Worm (Caenorhabditis elegans) whole organism, L4 larva: Measurements from ENCODE around the gene F31D4.2.

ENCODE experiments used
- Y105C5A.15 ChIP-seq: fragments of 200-800 bp; sonication (Bioruptor generic); IDR thresholded peaks from 2 replicates; pipeline ENCODE4 v1.3.6; 2022; ENCODE audit warnings: missing genetic modification characterization, missing compliant biosample characterization
- dve-1 ChIP-seq: sonication (generic microtip); optimal IDR thresholded peaks from 2 replicates; lab custom pipeline; 2017; ENCODE audit warnings: antibody characterized with exemption, mild to moderate bottlenecking, missing genetic modification characterization, missing compliant biosample characterization; ENCODE audit not compliant: insufficient read depth
- egl-43 ChIP-seq: fragments of 200-800 bp; sonication (Bioruptor generic); IDR thresholded peaks from 2 replicates; pipeline ENCODE4 v1.3.6; 2022; ENCODE audit warnings: missing genetic modification reagents, missing genetic modification characterization, missing compliant biosample characterization
- hif-1 ChIP-seq, 2 experiments: sonication (generic microtip); optimal IDR thresholded peaks; 2 replicates each; lab custom pipeline; 2016 to 2017; ENCODE audit warnings: missing compliant biosample characterization in 2 of 2, missing genetic modification characterization in 2 of 2, missing genetic modification reagents in 2 of 2, missing genotype in 2 of 2, mild to moderate bottlenecking in 1 of 2
- lin-13 ChIP-seq: fragments of 150-350 bp; optimal IDR thresholded peaks from 2 replicates; lab custom pipeline; 2014; ENCODE audit warnings: missing biosample characterization, missing genetic modification reagents, missing genetic modification characterization
- lin-39 ChIP-seq: fragments of 150-350 bp; optimal IDR thresholded peaks from 2 replicates; lab custom pipeline; 2014; ENCODE audit warnings: missing biosample characterization, missing genetic modification reagents, missing genetic modification characterization
- madf-9 ChIP-seq: fragments of 200-800 bp; sonication (Bioruptor generic); conservative IDR thresholded peaks from 2 replicates; pipeline ENCODE4 v1.3.6; 2022; ENCODE audit warnings: missing genetic modification reagents, missing genetic modification characterization, missing compliant biosample characterization
- mdl-1 ChIP-seq, 2 experiments: fragments of 150-350 bp in 1 of 2; sonication (generic microtip) in 1 of 2; optimal IDR thresholded peaks; 2 replicates each; lab custom pipeline; 2014 to 2017; ENCODE audit warnings: missing biosample characterization in 2 of 2, missing genetic modification characterization in 2 of 2
- nhr-76 ChIP-seq: fragments of 150-350 bp; optimal IDR thresholded peaks from 2 replicates; lab custom pipeline; 2014; ENCODE audit warnings: missing biosample characterization, missing genetic modification characterization
- skn-1 ChIP-seq: fragments of 150-350 bp; optimal IDR thresholded peaks from 2 replicates; lab custom pipeline; 2014; ENCODE audit warnings: missing biosample characterization, missing genetic modification characterization
- spr-1 ChIP-seq: sonication (generic microtip); optimal IDR thresholded peaks from 2 replicates; lab custom pipeline; 2016; ENCODE audit warnings: mild to moderate bottlenecking, missing genetic modification characterization, missing compliant biosample characterization

ce11 chrV:20815842-20816241 lies 29.5 kb downstream of the F31D4.2 start, which contains the start of gene sshk-1:
- no peak for TF ChIP-seq mdl-1 (tag; optimal IDR thresholded peaks at IDR 0.05; lab: Kevin White, UChicago)
- no peak for TF ChIP-seq skn-1 (tag; lab: Kevin White, UChicago)
- no peak for TF ChIP-seq Y105C5A.15 (GFP tag; lab: Robert Waterston, UW)
- no peak for TF ChIP-seq nhr-76 (tag; lab: Kevin White, UChicago)
- no peak for TF ChIP-seq lin-13 (GFP tag; lab: Kevin White, UChicago)
- TF ChIP-seq dve-1, result no peak
- no peak for TF ChIP-seq spr-1
- TF ChIP-seq madf-9, result no peak
- no peak for TF ChIP-seq hif-1 (tag; optimal IDR thresholded peaks at IDR 0.05; lab: Kevin White, UChicago)
- no peak for TF ChIP-seq lin-39 (tag; lab: Kevin White, UChicago)
- TF ChIP-seq egl-43 (GFP tag; lab: Robert Waterston, UW), result no peak
